Fruit fly (Drosophila melanogaster) whole organism, embryonic: ENCODE results near the gene CG6785.
A peak's percentile ranks its signal among the peaks of the same experiment; 100 is the strongest.

Source experiments
- BtbVII ChIP-seq: fragments of 200-800 bp; sonication (Bioruptor generic); optimal IDR thresholded peaks from 3 replicates; lab custom pipeline; 2017; ENCODE audit warnings: missing biosample characterization, mild to moderate bottlenecking, missing genetic modification characterization
- CG10543 ChIP-seq: fragments of 200-800 bp; sonication (Bioruptor generic); optimal IDR thresholded peaks from 3 replicates; lab custom pipeline; 2017; ENCODE audit warnings: missing biosample characterization, mild to moderate bottlenecking, missing genetic modification characterization, moderate library complexity
- CG12299 ChIP-seq: fragments of 200-800 bp; sonication (Bioruptor generic); optimal IDR thresholded peaks from 2 replicates; lab custom pipeline; 2018; ENCODE audit warnings: missing biosample characterization, mild to moderate bottlenecking, missing genetic modification characterization
- CG13624 ChIP-seq: fragments of 200-800 bp; sonication (Bioruptor generic); optimal IDR thresholded peaks from 2 replicates; lab custom pipeline; 2016; ENCODE audit warnings: missing biosample characterization, missing genetic modification characterization
- CG14441 ChIP-seq: fragments of 200-800 bp; sonication (Bioruptor generic); IDR thresholded peaks from 2 replicates; pipeline ENCODE4 v1.3.6; 2022; ENCODE audit warnings: missing biosample characterization, missing genetic modification characterization
- CG14710 ChIP-seq: fragments of 200-800 bp; sonication (Bioruptor generic); optimal IDR thresholded peaks from 3 replicates; lab custom pipeline; 2019; ENCODE audit warnings: missing biosample characterization, mild to moderate bottlenecking, missing genetic modification characterization, moderate library complexity
- CG15601 ChIP-seq: fragments of 200-800 bp; sonication (Bioruptor generic); optimal IDR thresholded peaks from 3 replicates; lab custom pipeline; 2019; ENCODE audit warnings: missing biosample characterization, mild to moderate bottlenecking, missing genetic modification characterization, moderate library complexity
- CG16813 ChIP-seq: fragments of 200-800 bp; sonication (Bioruptor generic); IDR thresholded peaks from 3 replicates; pipeline ENCODE4 v1.3.6; 2022; ENCODE audit warnings: missing biosample characterization, missing genetic modification characterization; ENCODE audit not compliant: partially characterized antibody
- CG17568 ChIP-seq: fragments of 200-800 bp; sonication (Bioruptor generic); optimal IDR thresholded peaks from 2 replicates; lab custom pipeline; 2018; ENCODE audit warnings: missing biosample characterization, mild to moderate bottlenecking, missing genetic modification characterization, moderate library complexity
- CG17612 ChIP-seq: fragments of 200-800 bp; sonication (Bioruptor generic); IDR thresholded peaks from 2 replicates; pipeline ENCODE4 v1.3.6; 2022; ENCODE audit warnings: missing biosample characterization, missing genetic modification characterization
- CG2116 ChIP-seq: fragments of 200-800 bp; sonication (Bioruptor generic); optimal IDR thresholded peaks from 3 replicates; lab custom pipeline; 2018; ENCODE audit warnings: missing biosample characterization, mild to moderate bottlenecking, missing genetic modification characterization
- CG31441 ChIP-seq: fragments of 200-800 bp; sonication (Bioruptor generic); IDR thresholded peaks from 2 replicates; pipeline ENCODE4 v1.3.6; 2022; ENCODE audit warnings: missing biosample characterization, missing genetic modification characterization
- CG33557 ChIP-seq: fragments of 200-800 bp; sonication (Bioruptor generic); optimal IDR thresholded peaks from 2 replicates; lab custom pipeline; 2019; ENCODE audit warnings: missing biosample characterization, mild to moderate bottlenecking, missing genetic modification characterization, moderate library complexity
- CG4328 ChIP-seq: fragments of 200-800 bp; sonication (Bioruptor generic); optimal IDR thresholded peaks from 3 replicates; lab custom pipeline; 2017; ENCODE audit warnings: missing biosample characterization, missing genetic modification reagents, missing genetic modification characterization
- CG6854 ChIP-seq: fragments of 200-800 bp; sonication (Bioruptor generic); optimal IDR thresholded peaks from 3 replicates; lab custom pipeline; 2017; ENCODE audit warnings: missing biosample characterization, mild to moderate bottlenecking, missing genetic modification characterization
- CG7928 ChIP-seq: fragments of 200-800 bp; sonication (Bioruptor generic); optimal IDR thresholded peaks from 2 replicates; lab custom pipeline; 2017; ENCODE audit warnings: missing biosample characterization, mild to moderate bottlenecking, missing genetic modification characterization
- CG9797 ChIP-seq: fragments of 200-800 bp; sonication (Bioruptor generic); optimal IDR thresholded peaks from 3 replicates; lab custom pipeline; 2018; ENCODE audit warnings: missing biosample characterization, mild to moderate bottlenecking, missing genetic modification characterization
- CoRest ChIP-seq: fragments of 200-800 bp; sonication (Bioruptor generic); optimal IDR thresholded peaks from 3 replicates; lab custom pipeline; 2018; ENCODE audit warnings: missing biosample characterization, mild to moderate bottlenecking, missing genetic modification characterization, moderate library complexity
- D19B ChIP-seq: fragments of 200-800 bp; sonication (Bioruptor generic); optimal IDR thresholded peaks from 2 replicates; lab custom pipeline; 2017; ENCODE audit warnings: missing biosample characterization, mild to moderate bottlenecking, missing genetic modification characterization
- Deaf1 ChIP-seq: fragments of 200-800 bp; optimal IDR thresholded peaks from 3 replicates; lab custom pipeline; 2019; ENCODE audit warnings: missing biosample characterization, mild to moderate bottlenecking, missing genetic modification characterization, moderate library complexity
- Dll ChIP-seq: fragments of 200-800 bp; sonication (Bioruptor generic); IDR thresholded peaks from 4 replicates; pipeline ENCODE4 v1.3.6; 2022; ENCODE audit warnings: missing biosample characterization, missing genetic modification characterization; ENCODE audit not compliant: partially characterized antibody
- Dp ChIP-seq: fragments of 200-800 bp; sonication (Bioruptor generic); optimal IDR thresholded peaks from 2 replicates; lab custom pipeline; 2018; ENCODE audit warnings: missing biosample characterization, mild to moderate bottlenecking, missing genetic modification characterization, moderate library complexity
- E2f2 ChIP-seq: fragments of 200-800 bp; sonication (Bioruptor generic); IDR thresholded peaks from 2 replicates; pipeline ENCODE4 v1.3.6; 2022; ENCODE audit warnings: missing biosample characterization, missing genetic modification characterization
- Fer2 ChIP-seq: fragments of 200-800 bp; sonication (Bioruptor generic); optimal IDR thresholded peaks from 2 replicates; lab custom pipeline; 2018; ENCODE audit warnings: missing biosample characterization, mild to moderate bottlenecking, missing genetic modification characterization, moderate library complexity
- Gsc ChIP-seq: fragments of 200-800 bp; sonication (Bioruptor generic); IDR thresholded peaks from 2 replicates; pipeline ENCODE4 v1.3.6; 2022; ENCODE audit warnings: missing biosample characterization, missing genetic modification characterization
- MBD-R2 ChIP-seq: fragments of 200-800 bp; sonication (Bioruptor generic); IDR thresholded peaks from 2 replicates; pipeline ENCODE4 v1.3.6; 2022; ENCODE audit warnings: missing biosample characterization, missing genetic modification characterization
- MESR4 ChIP-seq: fragments of 200-800 bp; sonication (Bioruptor generic); optimal IDR thresholded peaks from 2 replicates; lab custom pipeline; 2018; ENCODE audit warnings: missing biosample characterization, mild to moderate bottlenecking, missing genetic modification characterization, moderate library complexity
- Myb ChIP-seq: fragments of 200-800 bp; sonication (Bioruptor generic); optimal IDR thresholded peaks from 2 replicates; lab custom pipeline; 2016; ENCODE audit warnings: missing biosample characterization, missing genetic modification characterization
- Stat92E ChIP-seq, 3 experiments: fragments of >200 bp in 2 of 3; fragments of 200-800 bp in 1 of 3; sonication (Bioruptor generic) in 1 of 3; optimal IDR thresholded peaks; 2 replicates each; lab custom pipeline; 2017 to 2019; ENCODE audit warnings: missing biosample characterization in 3 of 3, missing genetic modification characterization in 3 of 3, mild to moderate bottlenecking in 1 of 3, moderate library complexity in 1 of 3
- cato ChIP-seq: fragments of 200-800 bp; sonication (Bioruptor generic); optimal IDR thresholded peaks from 2 replicates; lab custom pipeline; 2016; ENCODE audit warnings: missing biosample characterization, missing genetic modification characterization, borderline replicate concordance
- crp ChIP-seq, 2 experiments: fragments of 200-800 bp; sonication (Bioruptor generic); optimal IDR thresholded peaks; 2 replicates in 1 of 2; 3 replicates in 1 of 2; lab custom pipeline; 2017; ENCODE audit warnings: missing biosample characterization in 2 of 2, missing genetic modification characterization in 2 of 2, mild to moderate bottlenecking in 1 of 2, moderate library complexity in 1 of 2
- exex ChIP-seq: fragments of 200-800 bp; sonication (Bioruptor generic); optimal IDR thresholded peaks from 4 replicates; lab custom pipeline; 2018; ENCODE audit warnings: missing biosample characterization, mild to moderate bottlenecking, missing genetic modification characterization, moderate library complexity
- fd102C ChIP-seq: fragments of 200-800 bp; sonication (Bioruptor generic); optimal IDR thresholded peaks from 2 replicates; lab custom pipeline; 2018; ENCODE audit warnings: missing biosample characterization, mild to moderate bottlenecking, missing genetic modification characterization, moderate library complexity
- grn ChIP-seq: fragments of 200-800 bp; sonication (Bioruptor generic); optimal IDR thresholded peaks from 3 replicates; lab custom pipeline; 2017; ENCODE audit warnings: missing biosample characterization, missing genetic modification characterization
- gro ChIP-seq: fragments of 200-800 bp; sonication (Bioruptor generic); optimal IDR thresholded peaks from 2 replicates; lab custom pipeline; 2016; ENCODE audit warnings: missing biosample characterization, missing genetic modification characterization
- ham ChIP-seq: fragments of 200-800 bp; sonication (Bioruptor generic); IDR thresholded peaks from 2 replicates; pipeline ENCODE4 v1.3.6; 2022; ENCODE audit warnings: missing biosample characterization, missing genetic modification characterization
- kah ChIP-seq: fragments of 200-800 bp; sonication (Bioruptor generic); optimal IDR thresholded peaks from 2 replicates; lab custom pipeline; 2018; ENCODE audit warnings: missing biosample characterization, mild to moderate bottlenecking, missing genetic modification characterization
- lbe ChIP-seq: fragments of 200-800 bp; sonication (Bioruptor generic); optimal IDR thresholded peaks from 2 replicates; lab custom pipeline; 2016; ENCODE audit warnings: missing biosample characterization, mild to moderate bottlenecking, missing genetic modification characterization
- mirr ChIP-seq: fragments of 200-800 bp; sonication (Bioruptor generic); optimal IDR thresholded peaks from 3 replicates; lab custom pipeline; 2018; ENCODE audit warnings: missing biosample characterization, mild to moderate bottlenecking, missing genetic modification characterization
- sd ChIP-seq: fragments of 200-800 bp; sonication (Bioruptor generic); optimal IDR thresholded peaks from 3 replicates; lab custom pipeline; 2018; ENCODE audit warnings: missing biosample characterization, mild to moderate bottlenecking, missing genetic modification characterization, moderate library complexity
- slp2 ChIP-seq: fragments of 200-800 bp; sonication (Bioruptor generic); optimal IDR thresholded peaks from 2 replicates; lab custom pipeline; 2016; ENCODE audit warnings: missing biosample characterization, missing genetic modification characterization
- stwl ChIP-seq: fragments of 200-800 bp; sonication (Bioruptor generic); optimal IDR thresholded peaks from 3 replicates; lab custom pipeline; 2018; ENCODE audit warnings: missing biosample characterization, mild to moderate bottlenecking, missing genetic modification characterization, moderate library complexity
- sug ChIP-seq: fragments of 200-800 bp; optimal IDR thresholded peaks from 2 replicates; lab custom pipeline; 2019; ENCODE audit warnings: missing biosample characterization, mild to moderate bottlenecking, missing genetic modification characterization, moderate library complexity
- zfh1 ChIP-seq: fragments of 200-800 bp; sonication (Bioruptor generic); IDR thresholded peaks from 3 replicates; pipeline ENCODE4 v1.3.6; 2022; ENCODE audit warnings: missing biosample characterization, missing genetic modification characterization

The CG6785 gene

DNA sequence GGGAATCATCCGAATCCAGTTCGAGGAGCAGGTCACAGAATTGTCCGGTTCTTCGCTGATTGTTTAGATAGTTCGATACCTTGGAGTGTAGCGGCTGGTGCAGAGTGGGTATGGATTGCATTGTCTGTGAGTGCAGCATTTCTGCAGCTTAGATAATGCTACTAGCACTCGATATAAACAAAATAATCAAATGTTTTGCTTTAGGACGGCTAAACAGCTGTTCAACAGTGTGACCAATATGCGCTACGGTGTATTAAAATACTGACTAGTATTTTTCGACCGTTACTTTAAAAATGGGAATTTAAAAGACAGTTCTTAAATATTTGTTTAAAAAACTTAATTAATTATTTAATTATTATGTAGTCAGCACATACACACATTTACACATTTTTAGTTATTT, 3.7 kb upstream of the CG6785 start, which contains the start of gene Plzf (continued):
- peak; percentile 36 for TF ChIP-seq CG14710 (tag; lab: Kevin White, UChicago)
- TF ChIP-seq MESR4 (GFP tag; lab: Kevin White, UChicago), result peak; percentile 22
- no peak for TF ChIP-seq CG15601 (tag; lab: Kevin White, UChicago)
- TF ChIP-seq CG16813, result no peak
- no peak for TF ChIP-seq D19B (GFP tag; lab: Kevin White, UChicago)
- no peak for TF ChIP-seq cato
- TF ChIP-seq CG31441 (GFP tag; lab: Robert Waterston, UW), result no peak
- TF ChIP-seq Dll (GFP tag; lab: Robert Waterston, UW), result peak; percentile 19; the same call in 1 of the 4 replicates
- TF ChIP-seq fd102C (GFP tag; lab: Kevin White, UChicago), result no peak
- TF ChIP-seq Gsc, result no peak
- TF ChIP-seq stwl (tag; lab: Kevin White, UChicago), result peak; percentile 35
- TF ChIP-seq CG17568 (GFP tag; lab: Kevin White, UChicago), result no peak
- no peak for TF ChIP-seq CG33557 (GFP tag; lab: Kevin White, UChicago)
- no peak for TF ChIP-seq ham
- TF ChIP-seq CG17612 (GFP tag; lab: Robert Waterston, UW), result no peak
- no peak for TF ChIP-seq gro (GFP tag; lab: Kevin White, UChicago)
- peak; percentile 19; the same call in 1 of the 2 replicates for TF ChIP-seq E2f2 (GFP tag; lab: Robert Waterston, UW)
- peak; percentile 66 for TF ChIP-seq CG9797
- TF ChIP-seq lbe (GFP tag; lab: Kevin White, UChicago), result no peak
- TF ChIP-seq CG4328 (GFP tag; lab: Kevin White, UChicago), result no peak
- no peak for TF ChIP-seq BtbVII (GFP tag; lab: Kevin White, UChicago)
- TF ChIP-seq zfh1 (GFP tag; lab: Robert Waterston, UW), result no peak
- TF ChIP-seq CG10543 (GFP tag; lab: Kevin White, UChicago), result no peak
- no peak for TF ChIP-seq slp2 (GFP tag; lab: Kevin White, UChicago)
- no peak for TF ChIP-seq CG7928 (GFP tag; lab: Kevin White, UChicago)
- TF ChIP-seq CG2116 (GFP tag; lab: Kevin White, UChicago), result peak; percentile 1
- no peak for TF ChIP-seq Stat92E (GFP tag; optimal IDR thresholded peaks at IDR 0.05; lab: Kevin White, UChicago)
- peak; percentile 59 to 91 for TF ChIP-seq crp (GFP tag; optimal IDR thresholded peaks at IDR 0.05; lab: Kevin White, UChicago)
- TF ChIP-seq Myb (GFP tag; lab: Kevin White, UChicago), result peak; percentile 85
- TF ChIP-seq Dp (GFP tag; lab: Kevin White, UChicago), result peak; percentile 35
- TF ChIP-seq Fer2 (tag; lab: Kevin White, UChicago), result no peak
- TF ChIP-seq MBD-R2, result peak; percentile 66; the same call in 1 of the 2 replicates
- TF ChIP-seq kah (GFP tag; lab: Kevin White, UChicago), result no peak
- TF ChIP-seq CG12299 (tag; lab: Kevin White, UChicago), result no peak

DNA sequence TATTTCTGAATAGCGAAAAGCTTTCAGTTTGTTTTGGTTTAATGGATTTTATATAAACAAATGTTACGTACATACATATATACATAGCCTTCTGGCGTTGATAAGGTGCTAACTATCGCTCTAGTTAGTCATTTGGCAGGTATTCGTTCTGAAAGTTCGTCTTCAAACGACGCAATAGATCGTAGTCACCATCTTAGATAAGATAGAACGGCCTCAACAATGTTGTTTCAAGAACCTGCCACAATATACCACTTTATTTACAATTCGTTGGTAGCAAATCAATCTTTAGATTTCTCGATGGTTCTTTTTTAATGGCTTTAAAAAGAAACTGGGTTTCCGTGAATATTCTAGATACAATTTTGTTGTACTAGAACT, 1.8 kb upstream of the CG6785 start:
- TF ChIP-seq sug (peak; percentile 21), CoRest (no peak), CG33557 (GFP tag; lab: Kevin White, UChicago) (no peak), exex (peak; percentile 80), sd (tag; lab: Kevin White, UChicago) (peak; percentile 98), grn (peak; percentile 98), mirr (GFP tag; lab: Kevin White, UChicago) (peak; percentile 42), CG14441 (peak; percentile 34; the same call in 1 of the 2 replicates), Deaf1 (tag; lab: Kevin White, UChicago) (peak; percentile 8), CG13624 (peak; percentile 75), CG6854 (GFP tag; lab: Kevin White, UChicago) (peak; percentile 29)
